Fruit fly (Drosophila melanogaster) whole organism: ENCODE measurements around the gene Pomp.

ENCODE experiments used
- CG8478 ChIP-seq: fragments of >200 bp; optimal IDR thresholded peaks from 2 replicates; lab custom pipeline; 2018; ENCODE audit warnings: inconsistent platforms
- Dll ChIP-seq: fragments of >200 bp; optimal IDR thresholded peaks from 2 replicates; lab custom pipeline; 2017
- EcR ChIP-seq, 2 experiments: fragments of >200 bp; optimal IDR thresholded peaks; 2 replicates each; lab custom pipeline; 2017; ENCODE audit warnings: missing biosample characterization in 2 of 2, missing genetic modification characterization in 2 of 2, missing genetic modification reagents in 2 of 2
- pan ChIP-seq: fragments of >200 bp; optimal IDR thresholded peaks from 2 replicates; lab custom pipeline; 2017
- psq ChIP-seq: fragments of >200 bp; optimal IDR thresholded peaks from 2 replicates; lab custom pipeline; 2017
- usp ChIP-seq: fragments of >200 bp; optimal IDR thresholded peaks from 2 replicates; lab custom pipeline; 2017; ENCODE audit warnings: missing biosample characterization, missing genetic modification characterization, mixed read lengths

Pomp gene

DNA sequence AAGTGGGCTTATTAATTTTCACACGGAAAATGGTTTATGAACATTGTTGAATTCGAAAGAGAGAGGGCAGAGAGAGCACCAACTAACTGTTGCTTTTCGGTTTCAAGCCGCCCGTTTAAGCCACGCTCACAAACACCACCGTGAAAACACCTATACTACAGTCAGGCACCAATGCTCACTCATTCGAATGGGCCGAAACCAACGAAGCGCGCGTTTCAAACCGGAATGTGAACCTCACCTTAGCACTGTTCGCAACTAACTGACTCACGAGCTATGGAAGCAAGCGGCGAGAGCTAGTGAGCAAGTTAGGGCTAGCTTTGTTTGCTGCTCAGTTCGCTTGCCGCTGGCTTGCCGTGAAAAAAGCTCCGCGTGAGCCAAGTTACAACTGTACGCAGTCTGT, 6.4 kb downstream of the Pomp start:
- TF ChIP-seq usp (GFP tag; lab: Kevin White, UChicago), result no peak
- no peak for TF ChIP-seq pan (lab: Kevin White, UChicago)
- no peak for TF ChIP-seq Dll (lab: Kevin White, UChicago)
- no peak for TF ChIP-seq CG8478 (lab: Kevin White, UChicago)
- no peak for TF ChIP-seq psq

dm6 chr2L:20794656-20795055, 7.2 kb downstream of the Pomp start:
- no peak for TF ChIP-seq usp (GFP tag; lab: Kevin White, UChicago)
- no peak for TF ChIP-seq Dll (lab: Kevin White, UChicago)
- no peak for TF ChIP-seq pan (lab: Kevin White, UChicago)

- TF ChIP-seq EcR (GFP tag; optimal IDR thresholded peaks at IDR 0.05; lab: Kevin White, UChicago) (no peak), pan (lab: Kevin White, UChicago) (no peak), usp (GFP tag; lab: Kevin White, UChicago) (no peak), psq (no peak), Dll (lab: Kevin White, UChicago) (no peak), CG8478 (lab: Kevin White, UChicago) (no peak)
These were observed 8.3 kb downstream of the Pomp start for dm6 chr2L:20795774-20796173.

DNA sequence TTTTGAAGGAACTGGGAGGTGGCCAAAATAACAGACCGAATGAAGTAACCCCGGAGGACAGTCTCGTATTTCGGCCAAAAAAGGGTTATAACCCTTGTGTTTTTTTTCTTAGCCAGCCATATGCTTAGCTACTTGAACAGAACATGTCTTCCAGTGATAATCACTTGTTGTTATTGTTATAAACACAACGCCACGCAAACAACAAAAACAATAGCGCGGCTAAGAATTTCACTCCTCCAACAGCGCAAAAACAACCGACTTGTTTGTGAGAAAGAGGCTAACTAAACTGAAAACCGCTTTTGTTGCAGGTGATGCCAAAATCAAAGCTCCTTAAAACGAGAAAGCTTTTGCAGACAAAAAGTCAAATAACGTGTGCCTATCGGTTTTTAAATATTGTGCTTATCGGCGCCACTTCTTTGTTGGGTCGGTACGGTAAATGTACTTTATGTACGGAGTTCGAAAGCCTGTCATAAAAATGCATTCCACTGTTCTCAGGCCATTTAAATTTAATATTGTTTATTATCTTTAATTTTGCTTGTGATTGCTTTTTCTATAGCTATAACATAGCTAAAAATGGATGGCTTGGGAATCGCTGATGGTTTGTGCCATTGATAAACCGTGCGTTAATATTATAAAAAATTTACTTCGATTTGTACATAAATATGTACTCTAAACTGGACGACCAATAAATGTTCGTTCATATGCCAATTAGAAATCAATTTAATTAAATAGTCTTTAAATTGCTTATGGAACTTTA, 9.5 kb downstream of the Pomp start, which contains the start of gene vari:
TSS of gene vari (minus strand) at position 285 of the 757 bp plus-strand sequence.
- TF ChIP-seq Dll (lab: Kevin White, UChicago) (no peak), usp (GFP tag; lab: Kevin White, UChicago) (no peak), psq (no peak), CG8478 (lab: Kevin White, UChicago) (no peak)

DNA sequence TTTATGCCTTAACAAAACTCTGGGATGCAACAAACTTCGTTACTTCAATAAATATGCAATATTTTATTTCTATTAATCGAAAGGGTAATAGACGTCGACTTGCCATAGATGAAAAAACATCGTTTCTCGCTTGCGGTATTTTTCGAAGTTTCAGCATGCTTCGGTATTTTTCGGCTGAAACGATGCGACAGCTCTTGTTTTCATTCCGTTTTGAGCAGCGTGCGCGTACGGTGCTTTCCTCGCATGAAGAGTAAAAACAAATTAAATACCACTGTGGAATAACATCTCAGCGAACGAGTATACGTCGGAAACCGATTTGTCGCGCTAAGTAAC, 10.0 kb downstream of the Pomp start, which contains the start of gene CG9328:
TSS of gene CG9328 (plus strand) at position 201 of the 333 bp plus-strand sequence.
- TF ChIP-seq Dll (lab: Kevin White, UChicago), result no peak
- TF ChIP-seq usp (GFP tag; lab: Kevin White, UChicago), result no peak
- TF ChIP-seq EcR (GFP tag; optimal IDR thresholded peaks at IDR 0.05; lab: Kevin White, UChicago), result no peak
- no peak for TF ChIP-seq pan (lab: Kevin White, UChicago)
- TF ChIP-seq psq, result no peak
- TF ChIP-seq CG8478 (lab: Kevin White, UChicago), result no peak

DNA sequence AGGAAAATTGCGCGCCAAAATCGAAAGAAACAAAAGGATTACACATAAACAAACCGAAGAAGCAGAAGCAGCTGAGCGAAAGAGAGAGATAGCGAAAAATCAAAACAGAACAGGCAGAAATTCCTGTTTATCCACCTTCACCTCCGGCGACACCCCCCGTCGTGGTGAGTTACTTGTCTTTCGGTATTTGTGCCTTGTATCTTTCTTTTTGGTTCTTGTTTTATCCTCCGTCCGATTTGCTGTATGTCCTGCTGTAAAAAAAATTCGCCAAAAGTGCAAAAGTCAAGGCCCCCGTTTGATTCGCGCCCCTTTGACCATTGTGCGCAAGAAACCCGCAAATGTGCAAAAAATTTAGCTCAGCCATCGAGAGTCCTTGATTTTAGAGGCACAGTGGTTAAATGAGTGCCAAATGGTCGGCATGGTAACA, 10.9 kb downstream of the Pomp start:
- TF ChIP-seq pan (lab: Kevin White, UChicago) (no peak), EcR (GFP tag; optimal IDR thresholded peaks at IDR 0.05; lab: Kevin White, UChicago) (no peak), CG8478 (lab: Kevin White, UChicago) (no peak), psq (no peak), Dll (lab: Kevin White, UChicago) (no peak), usp (GFP tag; lab: Kevin White, UChicago) (no peak)

DNA sequence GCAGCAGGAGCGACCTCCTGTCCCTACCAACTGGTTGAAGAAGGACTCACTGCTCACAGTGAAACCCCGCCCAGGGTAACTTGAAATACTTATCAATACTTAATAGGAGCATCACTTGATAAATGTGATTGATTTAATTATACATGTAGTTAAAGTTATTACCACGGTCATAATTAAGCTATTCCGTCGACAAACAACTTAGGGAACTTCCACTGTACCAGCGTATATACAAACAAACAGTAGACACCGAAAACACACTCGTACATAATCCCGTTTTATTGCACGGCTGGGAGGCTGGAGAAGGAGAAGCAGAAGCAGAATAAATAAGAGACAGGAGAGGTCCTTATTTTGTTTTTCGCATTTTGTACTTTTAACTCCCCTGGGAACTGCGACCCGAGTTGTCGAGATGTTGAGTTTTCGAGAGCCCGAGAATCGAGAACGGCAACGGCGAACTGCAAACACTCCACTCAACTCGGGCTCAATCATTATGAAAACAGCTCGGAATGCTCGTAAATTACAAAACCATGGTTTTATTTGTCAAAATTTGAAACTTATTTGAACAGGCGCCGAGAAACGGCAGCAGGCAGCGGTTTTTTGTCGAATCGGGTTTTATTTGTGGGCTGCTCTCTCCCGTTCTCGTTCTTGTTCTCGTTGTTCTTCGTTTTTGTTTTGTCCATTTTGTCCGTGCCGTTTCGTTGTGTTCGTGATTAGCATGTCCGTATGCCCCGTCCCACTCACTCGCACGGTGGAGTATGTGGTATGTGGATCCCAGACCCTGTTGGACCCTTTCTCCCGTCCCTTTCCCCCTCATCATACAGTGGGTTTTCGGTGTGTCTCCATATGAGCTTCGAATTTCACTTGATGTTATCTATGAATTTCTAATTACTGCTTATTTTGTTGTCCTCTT, 12.8 kb downstream of the Pomp start:
- TF ChIP-seq psq (no peak), usp (GFP tag; lab: Kevin White, UChicago) (no peak), CG8478 (lab: Kevin White, UChicago) (no peak), Dll (lab: Kevin White, UChicago) (no peak), pan (lab: Kevin White, UChicago) (no peak), EcR (GFP tag; optimal IDR thresholded peaks at IDR 0.05; lab: Kevin White, UChicago) (no peak)

- TF ChIP-seq psq, result no peak
- TF ChIP-seq EcR (GFP tag; optimal IDR thresholded peaks at IDR 0.05; lab: Kevin White, UChicago), result no peak
- no peak for TF ChIP-seq Dll (lab: Kevin White, UChicago)
- TF ChIP-seq pan (lab: Kevin White, UChicago), result no peak
- TF ChIP-seq usp (GFP tag; lab: Kevin White, UChicago), result no peak
- no peak for TF ChIP-seq CG8478 (lab: Kevin White, UChicago)
These were observed 14.3 kb downstream of the Pomp start for dm6 chr2L:20801801-20802200.

DNA sequence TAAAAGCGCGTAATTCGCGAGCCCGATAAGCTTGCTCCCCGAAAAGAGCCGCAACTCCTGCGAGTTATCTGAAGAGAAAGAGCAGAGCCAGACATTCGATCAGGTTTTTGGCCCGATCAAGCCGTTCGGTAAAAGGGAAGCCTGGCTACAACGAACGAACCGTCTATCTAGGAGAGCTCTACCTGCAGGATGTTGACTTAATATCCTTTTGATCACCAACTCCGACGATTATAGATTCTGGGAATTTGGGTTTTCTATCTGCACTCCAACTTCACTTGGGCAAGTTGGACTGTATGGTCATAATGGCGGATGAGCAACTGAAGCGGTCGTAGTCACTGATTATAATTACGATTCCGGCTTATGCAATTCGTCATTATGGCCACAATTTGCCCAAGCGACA, 14.7 kb downstream of the Pomp start:
- TF ChIP-seq usp (GFP tag; lab: Kevin White, UChicago) (no peak), EcR (GFP tag; optimal IDR thresholded peaks at IDR 0.05; lab: Kevin White, UChicago) (no peak), pan (lab: Kevin White, UChicago) (no peak), Dll (lab: Kevin White, UChicago) (no peak), psq (no peak), CG8478 (lab: Kevin White, UChicago) (no peak)

dm6 chr2L:20802839-20803238, 15.4 kb downstream of the Pomp start:
- no peak for TF ChIP-seq usp (GFP tag; lab: Kevin White, UChicago)
- TF ChIP-seq EcR (GFP tag; optimal IDR thresholded peaks at IDR 0.05; lab: Kevin White, UChicago), result no peak
- no peak for TF ChIP-seq psq
- no peak for TF ChIP-seq CG8478 (lab: Kevin White, UChicago)
- no peak for TF ChIP-seq pan (lab: Kevin White, UChicago)
- no peak for TF ChIP-seq Dll (lab: Kevin White, UChicago)

DNA sequence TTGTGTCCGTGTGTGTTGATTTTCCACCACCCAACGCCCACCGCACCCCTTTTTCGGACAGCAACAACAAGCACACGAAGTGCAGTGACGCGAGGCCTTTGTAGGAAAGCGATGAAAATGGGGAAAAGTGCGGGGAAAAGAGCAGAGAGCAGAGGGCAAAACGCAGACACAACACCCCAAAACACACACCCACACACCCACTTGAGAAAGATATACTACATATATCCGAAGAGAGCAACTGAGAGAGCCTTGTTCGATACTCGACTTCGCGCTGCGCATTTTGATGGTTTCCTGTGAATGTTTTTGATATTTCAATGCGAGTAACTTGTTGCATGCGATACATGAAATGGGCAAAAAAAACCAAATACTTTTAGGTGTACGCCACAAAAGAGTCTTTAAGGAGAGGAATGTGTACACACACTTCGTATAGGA, 16.3 kb downstream of the Pomp start:
- TF ChIP-seq psq (no peak), EcR (GFP tag; optimal IDR thresholded peaks at IDR 0.05; lab: Kevin White, UChicago) (no peak)
